Worm (Caenorhabditis elegans): Measurements from ENCODE around the gene aldo-1.
A peak's percentile ranks its signal among the peaks of the same experiment; 100 is the strongest.

Gene aldo-1

DNA sequence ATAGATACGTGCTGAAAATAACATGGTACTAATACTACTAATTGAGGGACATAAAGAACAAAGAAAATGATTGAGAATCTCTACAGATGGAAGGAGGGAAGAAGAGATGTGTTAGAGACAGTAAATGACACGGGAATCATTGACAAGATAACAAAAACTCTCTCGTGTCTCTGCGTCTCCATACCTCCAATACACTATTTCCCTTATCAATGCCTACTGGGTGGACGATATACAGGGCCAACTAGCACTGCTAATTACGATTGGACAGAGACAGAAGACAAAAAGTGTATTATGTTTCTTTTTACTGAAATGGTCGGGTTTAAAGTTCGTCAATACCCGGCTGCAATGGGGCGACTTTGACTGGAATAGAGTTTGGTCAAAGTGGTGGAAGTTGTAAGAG, 20.1 kb downstream of the aldo-1 start (continued):
- TF ChIP-seq T20F7.1 (GFP tag; optimal IDR thresholded peaks at IDR 0.05) = peak; percentile 9
- TF ChIP-seq pha-4 (GFP tag; IDR thresholded peaks at IDR 0.05) = no peak
- TF ChIP-seq pha-4 (tag; optimal IDR thresholded peaks at IDR 0.05) = no peak
- TF ChIP-seq mxl-3 (GFP tag; optimal IDR thresholded peaks at IDR 0.05) = peak; percentile 68
- no peak for TF ChIP-seq daf-16 (GFP tag; optimal IDR thresholded peaks at IDR 0.05)
- peak; percentile 81 for TF ChIP-seq daf-16 (tag; optimal IDR thresholded peaks at IDR 0.05)
- TF ChIP-seq zfp-2 (tag; optimal IDR thresholded peaks at IDR 0.05) = no peak
- no peak for TF ChIP-seq nhr-41 (GFP tag; IDR thresholded peaks at IDR 0.05)
- no peak for TF ChIP-seq unc-130 (GFP tag; optimal IDR thresholded peaks at IDR 0.05)
- TF ChIP-seq egl-43 (GFP tag; IDR thresholded peaks at IDR 0.05) = no peak
- no peak for TF ChIP-seq ztf-7 (tag; optimal IDR thresholded peaks at IDR 0.05)
- TF ChIP-seq lsy-2 (tag; optimal IDR thresholded peaks at IDR 0.05) = peak in 1 of 2 experiments; percentile 22
- no peak for TF ChIP-seq lim-7 (GFP tag; IDR thresholded peaks at IDR 0.05)
- TF ChIP-seq ceh-32 (tag; optimal IDR thresholded peaks at IDR 0.05; ENCODE audit: poor library complexity) = no peak
- no peak for TF ChIP-seq fos-1 (tag; optimal IDR thresholded peaks at IDR 0.05)
- TF ChIP-seq zip-2 (tag; optimal IDR thresholded peaks at IDR 0.05) = no peak
- peak; percentile 96 for TF ChIP-seq pqm-1 (tag; optimal IDR thresholded peaks at IDR 0.05)
- peak in 1 of 2 experiments; percentile 0 for TF ChIP-seq hif-1 (tag; optimal IDR thresholded peaks at IDR 0.05)
- no peak for TF ChIP-seq mdt-29 (GFP tag; IDR thresholded peaks at IDR 0.05)
- TF ChIP-seq daf-19 (GFP tag; conservative IDR thresholded peaks at IDR 0.05) = no peak
- TF ChIP-seq ceh-28 (tag; optimal IDR thresholded peaks at IDR 0.05) = no peak

- TF ChIP-seq mes-2 (tag; optimal IDR thresholded peaks at IDR 0.05; ENCODE audit: poor library complexity, severe bottlenecking) (no peak), spr-3 (GFP tag; optimal IDR thresholded peaks at IDR 0.05) (no peak), T26A8.4 (GFP tag; IDR thresholded peaks at IDR 0.05) (no peak), pha-4 (GFP tag; IDR thresholded peaks at IDR 0.05) (no peak), pha-4 (tag; optimal IDR thresholded peaks at IDR 0.05) (no peak), spr-1 (tag; optimal IDR thresholded peaks at IDR 0.05) (no peak), Y5F2A.4 (GFP tag; optimal IDR thresholded peaks at IDR 0.05) (no peak), lin-15B (tag; optimal IDR thresholded peaks at IDR 0.05) (no peak), lin-39 (tag; optimal IDR thresholded peaks at IDR 0.05) (no peak), hlh-30 (tag; optimal IDR thresholded peaks at IDR 0.05; ENCODE audit: insufficient read depth) (no peak), duxl-1 (tag; optimal IDR thresholded peaks at IDR 0.05; ENCODE audit: poor library complexity) (no peak), ZK546.5 (tag; optimal IDR thresholded peaks at IDR 0.05) (no peak), madf-5 (GFP tag; IDR thresholded peaks at IDR 0.05) (no peak), daf-8 (GFP tag; IDR thresholded peaks at IDR 0.05) (no peak), mxl-2 (GFP tag; conservative IDR thresholded peaks at IDR 0.05) (no peak), ztf-7 (tag; optimal IDR thresholded peaks at IDR 0.05) (no peak), tra-1 (GFP tag; IDR thresholded peaks at IDR 0.05) (no peak)
Observed at ce11 chrIII:13543434-13543833, 21.3 kb downstream of the aldo-1 start, which contains the start of gene acs-5. Gene acs-5, minus strand, starts transcription at chrIII:13543534.

DNA sequence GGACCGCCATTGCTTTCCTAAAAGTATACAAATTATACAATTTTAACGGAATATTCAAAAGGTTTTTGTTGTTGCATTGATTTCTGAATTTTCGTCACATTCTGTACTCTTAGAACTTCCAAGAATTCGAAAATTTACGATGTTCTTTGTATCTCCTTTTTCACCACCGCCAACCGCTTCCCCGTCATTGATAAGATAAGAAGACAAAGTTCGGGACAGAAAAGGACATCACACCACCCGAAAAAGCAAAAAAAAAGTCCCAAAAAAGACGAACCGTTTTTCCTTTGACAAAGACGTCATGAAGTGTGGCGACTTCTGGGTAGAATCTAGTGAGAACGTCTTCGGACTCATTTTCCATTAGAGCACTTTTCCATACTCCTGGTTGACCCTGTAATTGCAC, 22.3 kb downstream of the aldo-1 start:
- TF ChIP-seq snpc-1.2 (GFP tag; IDR thresholded peaks at IDR 0.05) (no peak), nhr-28 (tag; optimal IDR thresholded peaks at IDR 0.05) (peak; percentile 79), dve-1 (tag; optimal IDR thresholded peaks at IDR 0.05; ENCODE audit: insufficient read depth) (peak; percentile 24), skn-1 (tag; optimal IDR thresholded peaks at IDR 0.05) (no peak), pqm-1 (tag; optimal IDR thresholded peaks at IDR 0.05) (peak; percentile 46), nhr-77 (tag; optimal IDR thresholded peaks at IDR 0.05) (peak; percentile 21), nhr-237 (tag; optimal IDR thresholded peaks at IDR 0.05) (no peak), mdl-1 (tag; optimal IDR thresholded peaks at IDR 0.05) (peak in 1 of 2 experiments; percentile 5), F10B5.3 (tag; optimal IDR thresholded peaks at IDR 0.05) (no peak), dmd-6 (GFP tag; IDR thresholded peaks at IDR 0.05) (peak; percentile 62), mep-1 (tag; optimal IDR thresholded peaks at IDR 0.05) (peak; percentile 26), hlh-30 (tag; optimal IDR thresholded peaks at IDR 0.05; ENCODE audit: insufficient read depth) (peak; percentile 17), sdz-12 (GFP tag; optimal IDR thresholded peaks at IDR 0.05) (no peak), daf-16 (GFP tag; optimal IDR thresholded peaks at IDR 0.05) (no peak), daf-16 (tag; optimal IDR thresholded peaks at IDR 0.05) (peak; percentile 32), zfp-3 (GFP tag; conservative IDR thresholded peaks at IDR 0.05) (no peak), zip-2 (tag; optimal IDR thresholded peaks at IDR 0.05) (no peak), hlh-11 (tag; optimal IDR thresholded peaks at IDR 0.05) (peak; percentile 70), mxl-3 (GFP tag; optimal IDR thresholded peaks at IDR 0.05) (peak; percentile 46), lin-13 (GFP tag; optimal IDR thresholded peaks at IDR 0.05) (peak; percentile 33)

Data from whole organism, L4 larva.